Worm (Caenorhabditis elegans) whole organism, L4/young adult: ENCODE data around the gene Y32F6A.4.

Experiments used
- W03F9.2 ChIP-seq: fragments of 150-350 bp; optimal IDR thresholded peaks from 2 replicates; lab custom pipeline; 2014; ENCODE audit warnings: missing biosample characterization, missing genetic modification characterization
- dao-5 ChIP-seq: sonication (generic microtip); optimal IDR thresholded peaks from 2 replicates; lab custom pipeline; 2016; ENCODE audit warnings: missing genotype, missing genetic modification characterization, moderate library complexity, missing compliant biosample characterization
- him-1 ChIP-seq: sonication (generic microtip); optimal IDR thresholded peaks from 2 replicates; lab custom pipeline; 2016; ENCODE audit warnings: missing genotype, missing genetic modification reagents, missing genetic modification characterization, missing compliant biosample characterization

- TF ChIP-seq him-1 (tag; lab: Kevin White, UChicago) (no peak), dao-5 (tag; lab: Kevin White, UChicago) (no peak), W03F9.2 (tag; lab: Kevin White, UChicago) (no peak)
Observed at ce11 chrV:10474040-10474439, 40.2 kb upstream of the Y32F6A.4 start.
